Worm (Caenorhabditis elegans) whole organism, L3 larva: ENCODE data around the gene F22E5.6.
"Not testable (repeated sequence)": the region's sequence is repeated elsewhere in the genome, so short reads cannot be mapped to it uniquely, and the experiment has no call there.

Experiments
- ceh-82 ChIP-seq: fragments of 150-350 bp; optimal IDR thresholded peaks from 2 replicates; lab custom pipeline; 2014; ENCODE audit warnings: missing biosample characterization, missing genetic modification characterization
- elt-2 ChIP-seq: sonication (generic microtip); optimal IDR thresholded peaks from 2 replicates; lab custom pipeline; 2016; ENCODE audit warnings: missing genetic modification reagents, mild to moderate bottlenecking, missing genetic modification characterization, missing compliant biosample characterization
- nhr-25 ChIP-seq: sonication (generic microtip); optimal IDR thresholded peaks from 2 replicates; lab custom pipeline; 2017; ENCODE audit warnings: missing biosample characterization, missing genetic modification characterization
- nhr-77 ChIP-seq: fragments of 150-350 bp; optimal IDR thresholded peaks from 2 replicates; lab custom pipeline; 2014; ENCODE audit warnings: missing biosample characterization, missing genetic modification characterization
- skn-1 ChIP-seq: fragments of 150-350 bp; optimal IDR thresholded peaks from 2 replicates; lab custom pipeline; 2014; ENCODE audit warnings: missing biosample characterization, missing genetic modification characterization
- tbx-2 ChIP-seq: sonication (generic microtip); optimal IDR thresholded peaks from 2 replicates; lab custom pipeline; 2016; ENCODE audit warnings: mild to moderate bottlenecking, missing genetic modification characterization, missing compliant biosample characterization
- unc-62 ChIP-seq: fragments of 150-350 bp; sonication (generic microtip); optimal IDR thresholded peaks from 4 replicates; lab custom pipeline; 2014; ENCODE audit warnings: missing biosample characterization, missing genetic modification reagents, missing genetic modification characterization
- zag-1 ChIP-seq: fragments of 150-350 bp; optimal IDR thresholded peaks from 2 replicates; lab custom pipeline; 2014; ENCODE audit warnings: missing biosample characterization, missing genetic modification characterization
- ztf-11 ChIP-seq: fragments of 150-350 bp; optimal IDR thresholded peaks from 2 replicates; lab custom pipeline; 2014; ENCODE audit warnings: missing biosample characterization, missing genetic modification characterization

DNA sequence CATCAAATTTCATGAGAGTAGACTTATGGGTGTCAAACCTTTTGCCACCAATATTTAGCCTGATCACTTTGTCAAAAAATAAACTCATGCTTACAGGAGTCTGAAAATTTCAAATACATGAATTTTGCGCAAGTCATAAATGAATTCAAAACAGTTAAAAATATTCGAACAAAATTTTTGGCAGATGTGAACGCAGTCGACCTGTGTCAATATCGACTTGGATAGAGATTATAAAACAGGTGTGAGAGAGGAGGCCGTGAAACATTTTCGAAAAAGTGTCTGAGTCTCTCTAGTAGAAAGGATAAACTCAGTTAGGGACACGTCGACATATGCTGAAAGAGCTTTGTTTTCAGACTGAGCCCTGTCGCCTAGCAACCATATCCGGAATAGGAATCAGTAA is 2.9 kb upstream of the F22E5.6 start, which contains the start of gene F22E5.12:
- not testable (repeated sequence) for TF ChIP-seq elt-2 (tag; lab: Kevin White, UChicago); zag-1 (tag; lab: Kevin White, UChicago); unc-62 (GFP tag; lab: Kevin White, UChicago); ceh-82 (tag; lab: Kevin White, UChicago); ztf-11; skn-1 (tag; lab: Kevin White, UChicago); tbx-2 (tag; lab: Kevin White, UChicago); nhr-77 (tag; lab: Kevin White, UChicago); nhr-25
